Worm (Caenorhabditis elegans): ENCODE data around the gene R11A8.1.

Gene R11A8.1

DNA sequence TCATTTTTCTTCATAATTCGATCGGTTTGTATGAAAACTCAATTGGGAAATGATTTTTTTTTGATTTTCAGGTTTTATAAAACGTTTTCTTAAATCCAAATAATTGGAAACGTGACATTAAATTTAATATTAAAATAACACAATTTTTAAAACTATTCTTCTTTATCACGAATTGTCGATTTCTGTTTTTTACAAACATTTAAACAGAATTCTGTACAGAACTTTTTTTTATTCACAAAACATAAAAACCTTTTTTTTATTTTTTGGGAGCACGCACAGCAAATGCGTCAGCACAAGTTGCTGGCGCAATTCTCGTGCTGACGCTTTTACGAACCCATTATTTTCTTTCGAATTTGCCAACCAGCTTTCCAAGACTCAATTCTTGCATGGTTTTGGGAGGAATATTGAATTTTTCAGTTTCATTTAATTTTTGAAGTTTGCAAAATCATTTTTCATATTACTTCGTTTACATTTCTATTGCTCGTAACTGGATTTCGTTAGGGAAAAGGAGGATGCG lies 16.9 kb upstream of the R11A8.1 start, which contains the start of gene mpz-5:
Gene mpz-5, minus strand, starts transcription at position 51 of the 517 bp plus-strand sequence.
- TF ChIP-seq nhr-42 (GFP tag; IDR thresholded peaks at IDR 0.05) (no peak), nhr-10 (tag; optimal IDR thresholded peaks at IDR 0.05) (no peak), fkh-10 (GFP tag; optimal IDR thresholded peaks at IDR 0.05) (peak; percentile 30), set-16 (GFP tag; IDR thresholded peaks at IDR 0.05) (no peak), nhr-11 (tag; optimal IDR thresholded peaks at IDR 0.05) (no peak), hlh-30 (tag; optimal IDR thresholded peaks at IDR 0.05; ENCODE audit: insufficient read depth) (peak; percentile 59), T26A8.4 (GFP tag; IDR thresholded peaks at IDR 0.05) (peak; percentile 40; the same call in 1 of the 2 replicates), mdt-29 (GFP tag; IDR thresholded peaks at IDR 0.05) (no peak), nhr-77 (tag; optimal IDR thresholded peaks at IDR 0.05) (peak; percentile 51), D1046.2 (GFP tag; IDR thresholded peaks at IDR 0.05) (no peak), mes-2 (tag; optimal IDR thresholded peaks at IDR 0.05; ENCODE audit: poor library complexity, severe bottlenecking) (peak; percentile 69), Y48G9A.11 (GFP tag; IDR thresholded peaks at IDR 0.05) (no peak), nhr-6 (tag; optimal IDR thresholded peaks at IDR 0.05) (peak; percentile 17), dpl-1 (GFP tag; optimal IDR thresholded peaks at IDR 0.05) (peak; percentile 71), Y5F2A.4 (GFP tag; optimal IDR thresholded peaks at IDR 0.05) (no peak), T20F7.1 (GFP tag; optimal IDR thresholded peaks at IDR 0.05) (peak; percentile 53), madf-9 (GFP tag; conservative IDR thresholded peaks at IDR 0.05) (0 out of 2 replicates have a peak, but pooled peaks have one; percentile 8), lin-38 (GFP tag; IDR thresholded peaks at IDR 0.05) (peak; percentile 74), nhr-25 (tag; optimal IDR thresholded peaks at IDR 0.05; ENCODE audit: borderline replicate concordance, insufficient read depth) (peak; percentile 16), daf-16 (GFP tag; optimal IDR thresholded peaks at IDR 0.05) (peak in 1 of 2 experiments; percentile 19), daf-16 (tag; optimal IDR thresholded peaks at IDR 0.05) (peak; percentile 36), nhr-48 (tag; optimal IDR thresholded peaks at IDR 0.05) (peak; percentile 7), spr-3 (GFP tag; optimal IDR thresholded peaks at IDR 0.05) (no peak), Y105C5A.15 (GFP tag; IDR thresholded peaks at IDR 0.05) (no peak), sdz-12 (GFP tag; optimal IDR thresholded peaks at IDR 0.05) (no peak), mdl-1 (tag; optimal IDR thresholded peaks at IDR 0.05) (peak in 1 of 2 experiments; percentile 22), R02D3.7 (tag; optimal IDR thresholded peaks at IDR 0.05) (no peak), F37D6.2 (tag; optimal IDR thresholded peaks at IDR 0.05) (peak; percentile 30), dmd-8 (GFP tag; IDR thresholded peaks at IDR 0.05) (no peak), nhr-102 (tag; optimal IDR thresholded peaks at IDR 0.05) (peak; percentile 41), snpc-1.2 (GFP tag; IDR thresholded peaks at IDR 0.05) (0 out of 2 replicates have a peak, but pooled peaks have one; percentile 55), ctbp-1 (GFP tag; IDR thresholded peaks at IDR 0.05) (0 out of 2 replicates have a peak, but pooled peaks have one; percentile 9), Y75B8A.6 (GFP tag; IDR thresholded peaks at IDR 0.05) (no peak), unc-130 (GFP tag; optimal IDR thresholded peaks at IDR 0.05) (peak; percentile 21), tra-1 (GFP tag; IDR thresholded peaks at IDR 0.05) (no peak), skn-1 (tag; optimal IDR thresholded peaks at IDR 0.05) (no peak), spr-1 (tag; optimal IDR thresholded peaks at IDR 0.05) (peak; percentile 30), mep-1 (tag; optimal IDR thresholded peaks at IDR 0.05) (peak; percentile 67), dmd-6 (GFP tag; IDR thresholded peaks at IDR 0.05) (peak; percentile 59), dve-1 (tag; optimal IDR thresholded peaks at IDR 0.05; ENCODE audit: insufficient read depth) (peak; percentile 81), duxl-1 (tag; optimal IDR thresholded peaks at IDR 0.05; ENCODE audit: poor library complexity) (peak; percentile 16), lin-15B (tag; optimal IDR thresholded peaks at IDR 0.05) (no peak), nhr-28 (tag; optimal IDR thresholded peaks at IDR 0.05) (peak; percentile 44), vab-7 (GFP tag; IDR thresholded peaks at IDR 0.05) (no peak), snpc-4 (tag; optimal IDR thresholded peaks at IDR 0.05) (no peak), lsy-2 (tag; optimal IDR thresholded peaks at IDR 0.05) (peak in 1 of 2 experiments; percentile 89), lin-29 (GFP tag; IDR thresholded peaks at IDR 0.05) (0 out of 2 replicates have a peak, but pooled peaks have one; percentile 26), ZK546.5 (tag; optimal IDR thresholded peaks at IDR 0.05) (no peak), pha-4 (GFP tag; IDR thresholded peaks at IDR 0.05) (no peak), pha-4 (tag; optimal IDR thresholded peaks at IDR 0.05) (peak; percentile 53)

Data from whole organism, L4 larva.